Worm (Caenorhabditis elegans) whole organism, young adult: ENCODE data around the gene snrp-200.
A peak's percentile ranks its signal among the peaks of the same experiment; 100 is the strongest.
"Not testable (repeated sequence)": the region's sequence is repeated elsewhere in the genome, so short reads cannot be mapped to it uniquely, and the experiment has no call there.

ENCODE experiments used
- C06A6.2 ChIP-seq: fragments of 200-800 bp; sonication (Bioruptor generic); conservative IDR thresholded peaks from 2 replicates; pipeline ENCODE4 v1.3.6; 2022; ENCODE audit warnings: missing genetic modification characterization, missing compliant biosample characterization
- D2030.7 ChIP-seq: fragments of 200-800 bp; sonication (Bioruptor generic); IDR thresholded peaks from 2 replicates; pipeline ENCODE4 v1.3.6; 2022; ENCODE audit warnings: missing genetic modification reagents, missing genetic modification characterization, missing compliant biosample characterization
- F39B2.1 ChIP-seq: fragments of 200-800 bp; sonication (Bioruptor generic); IDR thresholded peaks from 2 replicates; pipeline ENCODE4 v1.3.6; 2022; ENCODE audit warnings: missing genetic modification reagents, missing genetic modification characterization, missing compliant biosample characterization
- hrde-1 ChIP-seq: sonication (generic microtip); optimal IDR thresholded peaks from 2 replicates; lab custom pipeline; 2016; ENCODE audit warnings: missing genetic modification characterization, mild to moderate bottlenecking, missing compliant biosample characterization, moderate library complexity, missing genotype, missing genetic modification reagents, borderline replicate concordance
- madf-8 ChIP-seq: fragments of 200-800 bp; sonication (Bioruptor generic); conservative IDR thresholded peaks from 2 replicates; pipeline ENCODE4 v1.3.6; 2022; ENCODE audit warnings: missing genetic modification reagents, missing genetic modification characterization, missing compliant biosample characterization
- zfh-2 ChIP-seq: fragments of 200-800 bp; sonication (Bioruptor generic); conservative IDR thresholded peaks from 2 replicates; pipeline ENCODE4 v1.3.6; 2022; ENCODE audit warnings: missing genetic modification reagents, missing genetic modification characterization, missing compliant biosample characterization

ce11 chrII:12778374-12778773, 41.7 kb upstream of the snrp-200 start:
- TF ChIP-seq madf-8 (GFP tag; lab: Robert Waterston, UW) (peak; percentile 47), F39B2.1 (GFP tag; lab: Robert Waterston, UW) (0 out of 2 replicates have a peak, but pooled peaks have one; percentile 45), zfh-2 (peak; percentile 94), D2030.7 (GFP tag; lab: Robert Waterston, UW) (peak; percentile 94)
- not testable (repeated sequence) for TF ChIP-seq C06A6.2 (GFP tag; lab: Robert Waterston, UW); hrde-1 (tag; lab: Kevin White, UChicago)
